Fruit fly (Drosophila melanogaster): ENCODE results near the gene CG42788.

DNA sequence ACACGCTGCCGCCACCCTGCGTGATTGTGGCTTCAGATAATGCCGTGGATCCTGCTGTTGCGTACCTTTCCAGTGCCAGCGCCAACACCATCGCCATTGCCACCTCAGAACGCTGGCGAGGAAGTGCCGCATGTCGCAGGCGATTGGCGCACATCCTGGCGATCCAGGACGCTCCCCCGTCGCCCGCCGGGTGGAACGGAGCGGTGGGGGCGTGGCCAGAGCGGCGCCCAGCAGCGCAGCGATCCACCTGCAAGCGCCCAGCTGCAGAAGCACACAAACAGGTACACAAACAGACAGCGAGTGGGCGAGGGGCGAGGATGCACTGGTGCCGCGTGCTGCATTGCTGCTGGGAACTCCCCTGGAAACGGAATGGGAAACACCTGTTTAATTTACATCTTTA is 74.5 kb downstream of the CG42788 start:
- no peak for TF ChIP-seq CG6792 (GFP tag; optimal IDR thresholded peaks at IDR 0.05)
- TF ChIP-seq net (GFP tag; optimal IDR thresholded peaks at IDR 0.05) = no peak
- no peak for TF ChIP-seq CG10631 (GFP tag; optimal IDR thresholded peaks at IDR 0.05)
- TF ChIP-seq CG8319 (GFP tag; optimal IDR thresholded peaks at IDR 0.05) = no peak
- TF ChIP-seq Hr39 (GFP tag; optimal IDR thresholded peaks at IDR 0.05) = no peak
- TF ChIP-seq eg (GFP tag; IDR thresholded peaks at IDR 0.05) = no peak
- TF ChIP-seq Gug (GFP tag; IDR thresholded peaks at IDR 0.05) = no peak
- TF ChIP-seq vri (GFP tag; optimal IDR thresholded peaks at IDR 0.05) = no peak
